Fruit fly (Drosophila melanogaster): Measurements from ENCODE around the gene CG32640.

DNA sequence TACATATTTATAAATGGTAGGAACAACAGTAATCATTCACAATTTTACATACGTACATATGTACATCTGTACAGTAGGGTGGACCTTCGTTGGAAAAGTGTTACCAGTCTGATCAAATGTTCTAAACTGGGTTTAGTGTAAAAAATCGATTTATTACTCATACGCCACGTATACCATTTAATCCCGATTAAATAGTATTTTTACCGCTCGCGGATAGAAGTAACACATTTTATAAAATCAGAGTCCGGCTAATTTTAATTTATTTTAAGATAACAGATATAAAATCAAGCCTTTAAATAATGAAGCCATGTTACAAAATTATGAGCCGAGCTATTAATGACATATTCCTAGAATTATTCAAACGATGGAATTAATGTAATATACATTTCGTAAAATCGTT, 42.6 kb downstream of the CG32640 start:
- TF ChIP-seq CG17806 (tag; optimal IDR thresholded peaks at IDR 0.05), result no peak
- no peak for TF ChIP-seq CG9948 (tag; optimal IDR thresholded peaks at IDR 0.05)
- TF ChIP-seq CG15710 (tag; optimal IDR thresholded peaks at IDR 0.05), result no peak
- TF ChIP-seq CG4496 (GFP tag; IDR thresholded peaks at IDR 0.05), result no peak
- no peak for TF ChIP-seq Pif1B (GFP tag; optimal IDR thresholded peaks at IDR 0.05)
- TF ChIP-seq CG34367 (tag; optimal IDR thresholded peaks at IDR 0.05), result no peak
- no peak for TF ChIP-seq gl (tag; optimal IDR thresholded peaks at IDR 0.05)
- no peak for TF ChIP-seq EcR (GFP tag; optimal IDR thresholded peaks at IDR 0.05)
- TF ChIP-seq Ets98B (GFP tag; IDR thresholded peaks at IDR 0.05), result no peak
- TF ChIP-seq CG10348 (GFP tag; IDR thresholded peaks at IDR 0.05), result no peak
- no peak for TF ChIP-seq Snoo (tag; optimal IDR thresholded peaks at IDR 0.05)
- TF ChIP-seq fd96Ca (GFP tag; IDR thresholded peaks at IDR 0.05), result no peak
